Comparison of ENCODE assay signal across 5 worm cellular contexts in genomic region chrV:7955168-7955567, ce11.
TF ChIP-seq lines count a peak whose summit lies in the region.

TSS of gene F26D11.12 (minus strand) at chrV:7955312.

TF ChIP-seq in whole organism, L1 larva, 84 proteins besides CTCF, POLR2A, EP300 and RAD21:
- TF ChIP-seq dpl-1 (GFP tag; optimal IDR thresholded peaks at IDR 0.05; lab: Kevin White, UChicago) (peak; percentile 44 to 73 (median 66)), ama-1 (optimal IDR thresholded peaks at IDR 0.05; lab: Kevin White, UChicago) (no peak), lin-35 (GFP tag; optimal IDR thresholded peaks at IDR 0.05; lab: Kevin White, UChicago) (peak; percentile 22 to 86), skn-1 (tag; optimal IDR thresholded peaks at IDR 0.05; lab: Kevin White, UChicago) (peak; percentile 62), lsy-2 (tag; optimal IDR thresholded peaks at IDR 0.05; lab: Kevin White, UChicago) (peak in 1 of 2 experiments; percentile 44), efl-1 (optimal IDR thresholded peaks at IDR 0.05; lab: Kevin White, UChicago) (peak; percentile 56 to 66), efl-1 (GFP tag; optimal IDR thresholded peaks at IDR 0.05 in 1 of 2; lab: Kevin White, UChicago) (peak; percentile 68 to 98), zip-4 (GFP tag; optimal IDR thresholded peaks at IDR 0.05; lab: Kevin White, UChicago) (peak; percentile 38), C16A3.4 (tag; optimal IDR thresholded peaks at IDR 0.05; lab: Kevin White, UChicago) (peak; percentile 15), ceh-82 (tag; optimal IDR thresholded peaks at IDR 0.05; lab: Kevin White, UChicago) (peak in 1 of 3 experiments; percentile 4), swsn-7 (tag; optimal IDR thresholded peaks at IDR 0.05; lab: Kevin White, UChicago) (no peak)

TF ChIP-seq in whole organism, L2 larva, 48 proteins besides CTCF, POLR2A, EP300 and RAD21:
- TF ChIP-seq gmeb-1 (tag; optimal IDR thresholded peaks at IDR 0.05; lab: Kevin White, UChicago) (peak; percentile 59), C34F6.9 (tag; optimal IDR thresholded peaks at IDR 0.05; lab: Kevin White, UChicago) (peak; percentile 18), nhr-12 (tag; optimal IDR thresholded peaks at IDR 0.05; lab: Kevin White, UChicago) (no peak), sma-3 (GFP tag; optimal IDR thresholded peaks at IDR 0.05; lab: Kevin White, UChicago) (no peak), unc-55 (GFP tag; optimal IDR thresholded peaks at IDR 0.05; lab: Kevin White, UChicago) (peak; percentile 58), crh-2 (tag; optimal IDR thresholded peaks at IDR 0.05; lab: Kevin White, UChicago) (peak; percentile 43), Y55F3AM.14 (GFP tag; optimal IDR thresholded peaks at IDR 0.05; lab: Kevin White, UChicago) (no peak), lin-11 (tag; optimal IDR thresholded peaks at IDR 0.05; lab: Kevin White, UChicago) (no peak), fos-1 (tag; optimal IDR thresholded peaks at IDR 0.05; lab: Kevin White, UChicago) (peak; percentile 6), nhr-129 (tag; optimal IDR thresholded peaks at IDR 0.05; lab: Kevin White, UChicago) (peak; percentile 49)

TF ChIP-seq in whole organism, L3 larva, 47 proteins besides CTCF, POLR2A, EP300 and RAD21:
- no peak for TF ChIP-seq nhr-67 (tag; optimal IDR thresholded peaks at IDR 0.05; lab: Kevin White, UChicago)
- TF ChIP-seq lin-15B (tag; optimal IDR thresholded peaks at IDR 0.05; lab: Kevin White, UChicago) = peak; percentile 9
- TF ChIP-seq elt-1 (tag; optimal IDR thresholded peaks at IDR 0.05; lab: Kevin White, UChicago) = no peak
- TF ChIP-seq pha-4 (tag; optimal IDR thresholded peaks at IDR 0.05; lab: Kevin White, UChicago) = peak; percentile 76
- TF ChIP-seq fkh-2 (tag; optimal IDR thresholded peaks at IDR 0.05; lab: Kevin White, UChicago) = no peak
- peak; percentile 4 for TF ChIP-seq snpc-4 (tag; optimal IDR thresholded peaks at IDR 0.05; lab: Kevin White, UChicago)
- TF ChIP-seq lin-39 (tag; optimal IDR thresholded peaks at IDR 0.05; lab: Kevin White, UChicago) = no peak
- TF ChIP-seq pqm-1 (tag; optimal IDR thresholded peaks at IDR 0.05; lab: Kevin White, UChicago) = peak; percentile 6
- no peak for TF ChIP-seq R02D3.7 (tag; optimal IDR thresholded peaks at IDR 0.05; lab: Kevin White, UChicago)
- TF ChIP-seq jun-1 (tag; optimal IDR thresholded peaks at IDR 0.05; lab: Kevin White, UChicago) = no peak
- no peak for TF ChIP-seq nhr-77 (tag; optimal IDR thresholded peaks at IDR 0.05; lab: Kevin White, UChicago)

TF ChIP-seq in whole organism, L4 larva, 104 proteins besides CTCF, POLR2A, EP300 and RAD21:
- peak; percentile 69 for TF ChIP-seq dpl-1 (GFP tag; optimal IDR thresholded peaks at IDR 0.05; lab: Kevin White, UChicago)
- TF ChIP-seq F44E2.7 (GFP tag; IDR thresholded peaks at IDR 0.05; lab: Robert Waterston, UW) = no peak
- TF ChIP-seq ceh-44 (GFP tag; IDR thresholded peaks at IDR 0.05; lab: Robert Waterston, UW) = no peak
- TF ChIP-seq php-3 (GFP tag; IDR thresholded peaks at IDR 0.05; lab: Robert Waterston, UW) = 0 out of 2 replicates have a peak, but pooled peaks have one; percentile 17
- no peak for TF ChIP-seq egl-43 (GFP tag; IDR thresholded peaks at IDR 0.05; lab: Robert Waterston, UW)
- peak; percentile 10 for TF ChIP-seq nhr-28 (tag; optimal IDR thresholded peaks at IDR 0.05; lab: Kevin White, UChicago)
- TF ChIP-seq dmd-6 (GFP tag; IDR thresholded peaks at IDR 0.05; lab: Robert Waterston, UW) = no peak
- peak in 1 of 2 experiments; percentile 83 for TF ChIP-seq unc-62 (GFP tag; optimal IDR thresholded peaks at IDR 0.05 in 1 of 2; lab: Kevin White, UChicago)
- TF ChIP-seq unc-62 (tag; optimal IDR thresholded peaks at IDR 0.05; lab: Kevin White, UChicago) = no peak
- TF ChIP-seq Y48G9A.11 (GFP tag; IDR thresholded peaks at IDR 0.05; lab: Robert Waterston, UW) = no peak
- no peak for TF ChIP-seq daf-16 (GFP tag; optimal IDR thresholded peaks at IDR 0.05; lab: Kevin White, UChicago)
- peak; percentile 67 for TF ChIP-seq daf-16 (tag; optimal IDR thresholded peaks at IDR 0.05; lab: Kevin White, UChicago)
- TF ChIP-seq set-16 (GFP tag; IDR thresholded peaks at IDR 0.05; lab: Robert Waterston, UW) = no peak
- no peak for TF ChIP-seq ceh-28 (tag; optimal IDR thresholded peaks at IDR 0.05; lab: Kevin White, UChicago)
- peak; percentile 50 for TF ChIP-seq pqm-1 (tag; optimal IDR thresholded peaks at IDR 0.05; lab: Kevin White, UChicago)
- TF ChIP-seq daf-12 (tag; optimal IDR thresholded peaks at IDR 0.05; lab: Kevin White, UChicago) = no peak
- peak; percentile 15 for TF ChIP-seq T20F7.1 (GFP tag; optimal IDR thresholded peaks at IDR 0.05; lab: Kevin White, UChicago)
- no peak for TF ChIP-seq mep-1 (tag; optimal IDR thresholded peaks at IDR 0.05; lab: Kevin White, UChicago)
- TF ChIP-seq nhr-76 (tag; optimal IDR thresholded peaks at IDR 0.05; lab: Kevin White, UChicago) = no peak
- no peak for TF ChIP-seq sdz-12 (GFP tag; optimal IDR thresholded peaks at IDR 0.05; lab: Kevin White, UChicago)
- TF ChIP-seq dve-1 (tag; optimal IDR thresholded peaks at IDR 0.05; lab: Kevin White, UChicago; ENCODE audit: insufficient read depth) = peak; percentile 38

TF ChIP-seq in whole organism, young adult, 124 proteins besides CTCF, POLR2A, EP300 and RAD21:
- TF ChIP-seq F37B4.10 (GFP tag; IDR thresholded peaks at IDR 0.05; lab: Robert Waterston, UW) = no peak
- TF ChIP-seq nhr-80 (tag; optimal IDR thresholded peaks at IDR 0.05; lab: Kevin White, UChicago) = peak; percentile 43
- TF ChIP-seq cebp-1 (GFP tag; IDR thresholded peaks at IDR 0.05; lab: Robert Waterston, UW) = peak; percentile 94
- peak; percentile 98 for TF ChIP-seq cebp-1 (tag; optimal IDR thresholded peaks at IDR 0.05; lab: Kevin White, UChicago)
